Fruit fly (Drosophila melanogaster) Kc167 (cell line): ENCODE measurements around the gene CrebA.

Experiments
- Myc ChIP-seq: fragments of >200 bp; optimal IDR thresholded peaks from 2 replicates; lab custom pipeline; 2017; ENCODE audit warnings: missing external identifiers
- Sin3A ChIP-seq: fragments of >200 bp; optimal IDR thresholded peaks from 2 replicates; lab custom pipeline; 2018; ENCODE audit warnings: missing external identifiers
- h ChIP-seq: fragments of >200 bp; optimal IDR thresholded peaks from 3 replicates; lab custom pipeline; 2018; ENCODE audit warnings: missing external identifiers
- insv ChIP-seq: fragments of >200 bp; optimal IDR thresholded peaks from 3 replicates; lab custom pipeline; 2018; ENCODE audit warnings: missing external identifiers
- psq ChIP-seq: fragments of >200 bp; optimal IDR thresholded peaks from 2 replicates; lab custom pipeline; 2017; ENCODE audit warnings: missing external identifiers
- ttk ChIP-seq: sonication (Bioruptor generic); optimal IDR thresholded peaks from 2 replicates; lab custom pipeline; 2017; ENCODE audit warnings: missing external identifiers

DNA sequence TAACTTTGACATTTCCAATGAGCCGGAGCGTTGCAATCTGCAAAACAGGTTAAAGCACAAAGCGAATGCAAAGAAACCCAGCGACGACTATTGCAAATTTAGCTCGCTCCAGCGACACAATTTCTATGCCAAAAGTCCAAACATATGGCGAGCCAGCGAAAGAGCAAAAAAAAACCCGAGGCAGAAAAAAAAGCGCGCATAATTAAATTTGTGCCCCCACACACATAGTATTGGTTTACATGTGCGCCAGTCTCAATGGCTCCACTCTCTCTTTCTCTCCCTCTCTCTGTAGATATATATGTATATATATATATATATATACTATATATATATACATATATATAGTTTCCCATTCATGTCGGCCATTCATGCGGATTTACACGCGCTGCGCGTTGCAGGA lies 5.5 kb downstream of the CrebA start:
- TF ChIP-seq h (lab: Kevin White, UChicago) (no peak), Myc (no peak), psq (lab: Kevin White, UChicago) (no peak), ttk (lab: Kevin White, UChicago) (no peak), Sin3A (lab: Kevin White, UChicago) (no peak), insv (lab: Kevin White, UChicago) (no peak)
